Fruit fly (Drosophila melanogaster) whole organism, embryonic: ENCODE data around the gene ry.

ENCODE experiments used
- Abd-B ChIP-seq: fragments of 200-800 bp; sonication (Bioruptor generic); optimal IDR thresholded peaks from 2 replicates; lab custom pipeline; 2018; ENCODE audit warnings: missing biosample characterization, mild to moderate bottlenecking, missing genetic modification characterization, moderate library complexity
- Atf-2 ChIP-seq: fragments of 200-800 bp; sonication (Bioruptor generic); optimal IDR thresholded peaks from 2 replicates; lab custom pipeline; 2016; ENCODE audit warnings: missing biosample characterization, missing genetic modification characterization
- B-H1 ChIP-seq: fragments of 200-800 bp; sonication (Bioruptor generic); IDR thresholded peaks from 3 replicates; pipeline ENCODE4 v1.3.6; 2022; ENCODE audit warnings: missing biosample characterization, missing genetic modification characterization
- Bdp1 ChIP-seq: fragments of 200-800 bp; sonication (Bioruptor generic); optimal IDR thresholded peaks from 3 replicates; lab custom pipeline; 2016; ENCODE audit warnings: missing biosample characterization, missing genetic modification characterization
- Bgb ChIP-seq: fragments of 200-800 bp; sonication (Bioruptor generic); IDR thresholded peaks from 2 replicates; pipeline ENCODE4 v1.3.6; 2022; ENCODE audit warnings: missing biosample characterization, missing genetic modification characterization; ENCODE audit not compliant: partially characterized antibody
- CG10147 ChIP-seq: fragments of 200-800 bp; sonication (Bioruptor generic); optimal IDR thresholded peaks from 2 replicates; lab custom pipeline; 2019; ENCODE audit warnings: missing biosample characterization, mild to moderate bottlenecking, missing genetic modification characterization, moderate library complexity
- CG10431 ChIP-seq: fragments of 200-800 bp; sonication (Bioruptor generic); optimal IDR thresholded peaks from 3 replicates; lab custom pipeline; 2018; ENCODE audit warnings: missing biosample characterization, mild to moderate bottlenecking, missing genetic modification characterization
- CG11247 ChIP-seq: fragments of 200-800 bp; sonication (Bioruptor generic); IDR thresholded peaks from 2 replicates; pipeline ENCODE4 v1.3.6; 2022; ENCODE audit warnings: missing biosample characterization, missing genetic modification characterization
- CG11504 ChIP-seq: fragments of 200-800 bp; sonication (Bioruptor generic); optimal IDR thresholded peaks from 3 replicates; lab custom pipeline; 2019; ENCODE audit warnings: missing biosample characterization, mild to moderate bottlenecking, missing genetic modification characterization, moderate library complexity
- CG11560 ChIP-seq: fragments of 200-800 bp; sonication (Bioruptor generic); IDR thresholded peaks from 3 replicates; pipeline ENCODE4 v1.3.6; 2022; ENCODE audit warnings: missing biosample characterization, missing genetic modification characterization
- CG11696 ChIP-seq: fragments of 200-800 bp; sonication (Bioruptor generic); IDR thresholded peaks from 2 replicates; pipeline ENCODE4 v1.3.6; 2022; ENCODE audit warnings: missing biosample characterization, missing genetic modification characterization
- CG1602 ChIP-seq: fragments of 200-800 bp; sonication (Bioruptor generic); optimal IDR thresholded peaks from 3 replicates; lab custom pipeline; 2016; ENCODE audit warnings: missing biosample characterization, missing genetic modification characterization
- CG17361 ChIP-seq: fragments of 200-800 bp; sonication (Bioruptor generic); IDR thresholded peaks from 3 replicates; pipeline ENCODE4 v1.3.6; 2022; ENCODE audit warnings: missing biosample characterization, missing genetic modification characterization
- CG2678 ChIP-seq: fragments of 200-800 bp; sonication (Bioruptor generic); optimal IDR thresholded peaks from 3 replicates; lab custom pipeline; 2019; ENCODE audit warnings: missing biosample characterization, mild to moderate bottlenecking, missing genetic modification characterization, moderate library complexity
- CG30020 ChIP-seq: fragments of 200-800 bp; optimal IDR thresholded peaks from 2 replicates; lab custom pipeline; 2019; ENCODE audit warnings: missing biosample characterization, mild to moderate bottlenecking, missing genetic modification characterization, moderate library complexity
- CG3407 ChIP-seq: fragments of 200-800 bp; sonication (Bioruptor generic); optimal IDR thresholded peaks from 2 replicates; lab custom pipeline; 2018; ENCODE audit warnings: missing biosample characterization, mild to moderate bottlenecking, missing genetic modification characterization
- CG3838 ChIP-seq: fragments of 200-800 bp; sonication (Bioruptor generic); optimal IDR thresholded peaks from 3 replicates; lab custom pipeline; 2016; ENCODE audit warnings: missing biosample characterization, missing genetic modification characterization
- CG4328 ChIP-seq: fragments of 200-800 bp; sonication (Bioruptor generic); optimal IDR thresholded peaks from 3 replicates; lab custom pipeline; 2017; ENCODE audit warnings: missing biosample characterization, missing genetic modification reagents, missing genetic modification characterization
- CG4617 ChIP-seq: fragments of 200-800 bp; sonication (Bioruptor generic); optimal IDR thresholded peaks from 3 replicates; lab custom pipeline; 2016; ENCODE audit warnings: missing biosample characterization, missing genetic modification characterization, borderline replicate concordance
- CG4820 ChIP-seq: fragments of 200-800 bp; sonication (Bioruptor generic); optimal IDR thresholded peaks from 3 replicates; lab custom pipeline; 2016; ENCODE audit warnings: missing biosample characterization, missing genetic modification characterization
- CG5180 ChIP-seq: fragments of 200-800 bp; sonication (Bioruptor generic); optimal IDR thresholded peaks from 3 replicates; lab custom pipeline; 2017; ENCODE audit warnings: missing biosample characterization, missing genetic modification characterization, mild to moderate bottlenecking, moderate library complexity, missing genetic modification reagents
- CG7357 ChIP-seq: fragments of 200-800 bp; sonication (Bioruptor generic); IDR thresholded peaks from 3 replicates; pipeline ENCODE4 v1.3.6; 2022; ENCODE audit warnings: missing biosample characterization, missing genetic modification characterization
- D19B ChIP-seq: fragments of 200-800 bp; sonication (Bioruptor generic); optimal IDR thresholded peaks from 2 replicates; lab custom pipeline; 2017; ENCODE audit warnings: missing biosample characterization, mild to moderate bottlenecking, missing genetic modification characterization
- Dek ChIP-seq: fragments of 200-800 bp; sonication (Bioruptor generic); optimal IDR thresholded peaks from 3 replicates; lab custom pipeline; 2019; ENCODE audit warnings: missing biosample characterization, mild to moderate bottlenecking, missing genetic modification characterization, moderate library complexity
- Dll ChIP-seq: fragments of 200-800 bp; sonication (Bioruptor generic); IDR thresholded peaks from 4 replicates; pipeline ENCODE4 v1.3.6; 2022; ENCODE audit warnings: missing biosample characterization, missing genetic modification characterization; ENCODE audit not compliant: partially characterized antibody
- H2.0 ChIP-seq: fragments of 200-800 bp; sonication (Bioruptor generic); IDR thresholded peaks from 2 replicates; pipeline ENCODE4 v1.3.6; 2022; ENCODE audit warnings: missing biosample characterization, missing genetic modification characterization
- HLH4C ChIP-seq: fragments of 200-800 bp; sonication (Bioruptor generic); IDR thresholded peaks from 3 replicates; pipeline ENCODE4 v1.3.6; 2022; ENCODE audit warnings: missing biosample characterization, missing genetic modification characterization; ENCODE audit not compliant: partially characterized antibody
- Hey ChIP-seq: fragments of 200-800 bp; sonication (Bioruptor generic); optimal IDR thresholded peaks from 3 replicates; lab custom pipeline; 2018; ENCODE audit warnings: missing biosample characterization, mild to moderate bottlenecking, missing genetic modification characterization
- MTF-1 ChIP-seq: fragments of 200-800 bp; sonication (Bioruptor generic); optimal IDR thresholded peaks from 2 replicates; lab custom pipeline; 2018; ENCODE audit warnings: missing biosample characterization, mild to moderate bottlenecking, missing genetic modification characterization, borderline replicate concordance
- PHDP ChIP-seq: fragments of 200-800 bp; sonication (Bioruptor generic); optimal IDR thresholded peaks from 3 replicates; lab custom pipeline; 2018; ENCODE audit warnings: missing biosample characterization, mild to moderate bottlenecking, missing genetic modification characterization, moderate library complexity
- Side ChIP-seq: fragments of 200-800 bp; sonication (Bioruptor generic); optimal IDR thresholded peaks from 2 replicates; lab custom pipeline; 2016; ENCODE audit warnings: missing biosample characterization, missing genetic modification characterization
- br ChIP-seq: fragments of >200 bp; optimal IDR thresholded peaks from 2 replicates; lab custom pipeline; 2017
- caup ChIP-seq: fragments of 200-800 bp; sonication (Bioruptor generic); optimal IDR thresholded peaks from 3 replicates; lab custom pipeline; 2017; ENCODE audit warnings: missing biosample characterization, mild to moderate bottlenecking, missing genetic modification characterization, moderate library complexity; ENCODE audit not compliant: severe bottlenecking
- cg ChIP-seq: fragments of 200-800 bp; sonication (Bioruptor generic); optimal IDR thresholded peaks from 3 replicates; lab custom pipeline; 2019; ENCODE audit warnings: missing biosample characterization, mild to moderate bottlenecking, missing genetic modification characterization, moderate library complexity
- disco-r ChIP-seq: fragments of 200-800 bp; sonication (Bioruptor generic); optimal IDR thresholded peaks from 2 replicates; lab custom pipeline; 2016; ENCODE audit warnings: missing biosample characterization, missing genetic modification characterization
- dmrt11E ChIP-seq: fragments of 200-800 bp; sonication (Bioruptor generic); optimal IDR thresholded peaks from 3 replicates; lab custom pipeline; 2018; ENCODE audit warnings: missing biosample characterization, mild to moderate bottlenecking, missing genetic modification characterization, moderate library complexity
- dpn ChIP-seq, 2 experiments: fragments of 200-800 bp; sonication (Bioruptor generic); optimal IDR thresholded peaks; 3 replicates each; lab custom pipeline; 2016; ENCODE audit warnings: missing biosample characterization in 2 of 2, missing genetic modification characterization in 2 of 2
- fd96Cb ChIP-seq: fragments of 200-800 bp; sonication (Bioruptor generic); optimal IDR thresholded peaks from 2 replicates; lab custom pipeline; 2018; ENCODE audit warnings: missing biosample characterization, mild to moderate bottlenecking, missing genetic modification characterization, moderate library complexity
- grn ChIP-seq: fragments of 200-800 bp; sonication (Bioruptor generic); optimal IDR thresholded peaks from 3 replicates; lab custom pipeline; 2017; ENCODE audit warnings: missing biosample characterization, missing genetic modification characterization
- gro ChIP-seq: fragments of 200-800 bp; sonication (Bioruptor generic); optimal IDR thresholded peaks from 2 replicates; lab custom pipeline; 2016; ENCODE audit warnings: missing biosample characterization, missing genetic modification characterization
- nmo ChIP-seq: fragments of 200-800 bp; sonication (Bioruptor generic); optimal IDR thresholded peaks from 2 replicates; lab custom pipeline; 2018; ENCODE audit warnings: missing biosample characterization, mild to moderate bottlenecking, missing genetic modification characterization, moderate library complexity
- odd ChIP-seq: fragments of 200-800 bp; sonication (Bioruptor generic); optimal IDR thresholded peaks from 2 replicates; lab custom pipeline; 2017; ENCODE audit warnings: missing biosample characterization, mild to moderate bottlenecking, missing genetic modification characterization
- phol ChIP-seq: fragments of 200-800 bp; sonication (Bioruptor generic); optimal IDR thresholded peaks from 3 replicates; lab custom pipeline; 2018; ENCODE audit warnings: missing biosample characterization, mild to moderate bottlenecking, missing genetic modification characterization, moderate library complexity
- pita ChIP-seq: fragments of 200-800 bp; sonication (Bioruptor generic); optimal IDR thresholded peaks from 2 replicates; lab custom pipeline; 2017; ENCODE audit warnings: missing biosample characterization, mild to moderate bottlenecking, missing genetic modification characterization
- ro ChIP-seq: fragments of 200-800 bp; sonication (Bioruptor generic); IDR thresholded peaks from 2 replicates; pipeline ENCODE4 v1.3.6; 2022; ENCODE audit warnings: missing biosample characterization, missing genetic modification characterization
- sob ChIP-seq: fragments of 200-800 bp; sonication (Bioruptor generic); IDR thresholded peaks from 2 replicates; pipeline ENCODE4 v1.3.6; 2022; ENCODE audit warnings: missing biosample characterization, missing genetic modification characterization
- tgo ChIP-seq: fragments of 200-800 bp; sonication (Bioruptor generic); IDR thresholded peaks from 3 replicates; pipeline ENCODE4 v1.3.6; 2022; ENCODE audit warnings: missing biosample characterization, missing genetic modification characterization
- unpg ChIP-seq: fragments of 200-800 bp; sonication (Bioruptor generic); optimal IDR thresholded peaks from 3 replicates; lab custom pipeline; 2018; ENCODE audit warnings: missing biosample characterization, mild to moderate bottlenecking, missing genetic modification characterization, moderate library complexity
- wor ChIP-seq: fragments of 200-800 bp; sonication (Bioruptor generic); IDR thresholded peaks from 2 replicates; pipeline ENCODE4 v1.3.6; 2022; ENCODE audit warnings: missing biosample characterization, missing genetic modification characterization

Gene ry

dm6 chr3R:13063746-13064592 is 31.6 kb downstream of the ry start (continued):
- TF ChIP-seq dpn (GFP tag; optimal IDR thresholded peaks at IDR 0.05; lab: Kevin White, UChicago) (no peak), gro (GFP tag; lab: Kevin White, UChicago) (peak; percentile 17), Dek (no peak), CG4820 (no peak), Side (GFP tag; lab: Kevin White, UChicago) (no peak), br (lab: Kevin White, UChicago) (no peak), PHDP (tag; lab: Kevin White, UChicago) (no peak), H2.0 (GFP tag; lab: Robert Waterston, UW) (no peak), caup (GFP tag; lab: Kevin White, UChicago) (peak; percentile 12), dmrt11E (tag; lab: Kevin White, UChicago) (peak; percentile 20), nmo (GFP tag; lab: Kevin White, UChicago) (peak; percentile 46), D19B (GFP tag; lab: Kevin White, UChicago) (no peak), CG3838 (no peak), CG2678 (tag; lab: Kevin White, UChicago) (no peak), CG30020 (no peak), Bdp1 (no peak), pita (GFP tag; lab: Kevin White, UChicago) (no peak), CG11504 (tag; lab: Kevin White, UChicago) (no peak), CG11560 (tag; lab: Robert Waterston, UW) (no peak), Atf-2 (GFP tag; lab: Kevin White, UChicago) (no peak), ro (GFP tag; lab: Robert Waterston, UW) (no peak), CG4617 (GFP tag; lab: Kevin White, UChicago) (no peak), odd (GFP tag; lab: Kevin White, UChicago) (peak; percentile 28), disco-r (GFP tag; lab: Kevin White, UChicago) (no peak), CG3407 (GFP tag; lab: Kevin White, UChicago) (no peak), tgo (GFP tag; lab: Robert Waterston, UW) (peak; percentile 32; the same call in 1 of the 3 replicates), wor (GFP tag; lab: Robert Waterston, UW) (no peak), CG10147 (GFP tag; lab: Kevin White, UChicago) (no peak), CG11696 (GFP tag; lab: Robert Waterston, UW) (no peak), grn (no peak), phol (tag; lab: Kevin White, UChicago) (peak; percentile 34), HLH4C (GFP tag; lab: Robert Waterston, UW) (peak; percentile 35; the same call in 2 of the 3 replicates), CG5180 (GFP tag; lab: Kevin White, UChicago) (no peak), CG11247 (GFP tag; lab: Robert Waterston, UW) (no peak), B-H1 (GFP tag; lab: Robert Waterston, UW) (no peak), CG7357 (GFP tag; lab: Robert Waterston, UW) (no peak), Bgb (GFP tag; lab: Robert Waterston, UW) (peak; percentile 64; the same call in 1 of the 2 replicates), Abd-B (GFP tag; lab: Kevin White, UChicago) (no peak), cg (GFP tag; lab: Kevin White, UChicago) (peak; percentile 100), Dll (GFP tag; lab: Robert Waterston, UW) (0 out of 4 replicates have a peak, but pooled peaks have one; percentile 48), fd96Cb (tag; lab: Kevin White, UChicago) (no peak), CG1602 (GFP tag; lab: Kevin White, UChicago) (no peak), unpg (no peak), Hey (tag; lab: Kevin White, UChicago) (peak; percentile 7), MTF-1 (GFP tag; lab: Kevin White, UChicago) (no peak), CG4328 (GFP tag; lab: Kevin White, UChicago) (peak; percentile 6), sob (GFP tag; lab: Robert Waterston, UW) (no peak), CG17361 (GFP tag; lab: Robert Waterston, UW) (0 out of 3 replicates have a peak, but pooled peaks have one; percentile 23), CG10431 (GFP tag; lab: Kevin White, UChicago) (no peak)
